Worm (Caenorhabditis elegans) whole organism, L3 larva: ENCODE measurements around the gene gad-3.

Experiments
- aly-2 ChIP-seq: fragments of 150-350 bp; optimal IDR thresholded peaks from 2 replicates; lab custom pipeline; 2014; ENCODE audit warnings: missing biosample characterization, missing genetic modification characterization
- ceh-16 ChIP-seq: sonication (generic microtip); optimal IDR thresholded peaks from 2 replicates; lab custom pipeline; 2017; ENCODE audit warnings: missing biosample characterization, missing genetic modification characterization
- egl-27 ChIP-seq: sonication (generic microtip); optimal IDR thresholded peaks from 4 replicates; lab custom pipeline; 2017; ENCODE audit warnings: missing biosample characterization, missing genetic modification reagents, missing genetic modification characterization
- elt-3 ChIP-seq, 3 experiments: fragments of 150-350 bp in 1 of 3; sonication (generic microtip) in 2 of 3; optimal IDR thresholded peaks; 2 replicates in 2 of 3; 4 replicates in 1 of 3; lab custom pipeline; 2014 to 2017; ENCODE audit warnings: missing biosample characterization in 3 of 3, missing genetic modification characterization in 3 of 3
- fkh-10 ChIP-seq: sonication (generic microtip); optimal IDR thresholded peaks from 2 replicates; lab custom pipeline; 2017; ENCODE audit warnings: missing biosample characterization, missing genetic modification reagents, missing genetic modification characterization
- lin-15B ChIP-seq: fragments of 150-350 bp; optimal IDR thresholded peaks from 2 replicates; lab custom pipeline; 2014; ENCODE audit warnings: missing biosample characterization, missing genetic modification characterization
- lin-39 ChIP-seq: fragments of 150-350 bp; optimal IDR thresholded peaks from 2 replicates; lab custom pipeline; 2018; ENCODE audit warnings: missing biosample characterization, missing genetic modification reagents, missing genetic modification characterization
- nhr-12 ChIP-seq: fragments of 150-350 bp; optimal IDR thresholded peaks from 2 replicates; lab custom pipeline; 2014; ENCODE audit warnings: missing biosample characterization, missing genetic modification characterization
- nhr-77 ChIP-seq: fragments of 150-350 bp; optimal IDR thresholded peaks from 2 replicates; lab custom pipeline; 2014; ENCODE audit warnings: missing biosample characterization, missing genetic modification characterization
- pha-4 ChIP-seq: fragments of 150-350 bp; optimal IDR thresholded peaks from 2 replicates; lab custom pipeline; 2014; ENCODE audit warnings: missing biosample characterization, missing genetic modification reagents, missing genetic modification characterization
- pqm-1 ChIP-seq: fragments of 150-350 bp; optimal IDR thresholded peaks from 2 replicates; lab custom pipeline; 2017; ENCODE audit warnings: missing biosample characterization, missing genetic modification characterization, inconsistent platforms
- snpc-4 ChIP-seq: fragments of 150-350 bp; optimal IDR thresholded peaks from 2 replicates; lab custom pipeline; 2014; ENCODE audit warnings: missing biosample characterization, missing genetic modification characterization
- unc-62 ChIP-seq: fragments of 150-350 bp; sonication (generic microtip); optimal IDR thresholded peaks from 4 replicates; lab custom pipeline; 2014; ENCODE audit warnings: missing biosample characterization, missing genetic modification reagents, missing genetic modification characterization

ce11 chrV:9218655-9219389, 46.0 kb upstream of the gad-3 start:
- no peak for TF ChIP-seq elt-3 (tag; optimal IDR thresholded peaks at IDR 0.05; lab: Kevin White, UChicago)
- TF ChIP-seq nhr-12, result no peak
- no peak for TF ChIP-seq ceh-16 (tag; lab: Kevin White, UChicago)
- TF ChIP-seq snpc-4 (tag; lab: Kevin White, UChicago), result peak; percentile 13
- no peak for TF ChIP-seq egl-27 (tag; lab: Kevin White, UChicago)
- no peak for TF ChIP-seq pha-4 (tag; lab: Kevin White, UChicago)
- TF ChIP-seq nhr-77 (tag; lab: Kevin White, UChicago), result no peak
- no peak for TF ChIP-seq aly-2
- peak; percentile 92 for TF ChIP-seq unc-62 (GFP tag; lab: Kevin White, UChicago)
- TF ChIP-seq fkh-10, result no peak
- peak; percentile 5 for TF ChIP-seq lin-15B (tag; lab: Kevin White, UChicago)
- TF ChIP-seq lin-39, result peak; percentile 71
- peak; percentile 45 for TF ChIP-seq pqm-1 (tag; lab: Kevin White, UChicago)
